Worm (Caenorhabditis elegans): Measurements from ENCODE around the gene srh-8.

The srh-8 gene

ce11 chrV:4029627-4030026 is 24.3 kb downstream of the srh-8 start:
- TF ChIP-seq med-1 (GFP tag; optimal IDR thresholded peaks at IDR 0.05; ENCODE audit: insufficient read depth) (peak; percentile 16), cog-1 (tag; optimal IDR thresholded peaks at IDR 0.05) (no peak), T22C8.4 (GFP tag; IDR thresholded peaks at IDR 0.05) (no peak), ref-1 (GFP tag; conservative IDR thresholded peaks at IDR 0.05) (0 out of 2 replicates have a peak, but pooled peaks have one; percentile 4), tab-1 (GFP tag; IDR thresholded peaks at IDR 0.05) (no peak), flt-1 (GFP tag; IDR thresholded peaks at IDR 0.05) (no peak), ztf-29 (GFP tag; IDR thresholded peaks at IDR 0.05) (no peak), klf-2 (GFP tag; conservative IDR thresholded peaks at IDR 0.05) (0 out of 2 replicates have a peak, but pooled peaks have one; percentile 48)

DNA sequence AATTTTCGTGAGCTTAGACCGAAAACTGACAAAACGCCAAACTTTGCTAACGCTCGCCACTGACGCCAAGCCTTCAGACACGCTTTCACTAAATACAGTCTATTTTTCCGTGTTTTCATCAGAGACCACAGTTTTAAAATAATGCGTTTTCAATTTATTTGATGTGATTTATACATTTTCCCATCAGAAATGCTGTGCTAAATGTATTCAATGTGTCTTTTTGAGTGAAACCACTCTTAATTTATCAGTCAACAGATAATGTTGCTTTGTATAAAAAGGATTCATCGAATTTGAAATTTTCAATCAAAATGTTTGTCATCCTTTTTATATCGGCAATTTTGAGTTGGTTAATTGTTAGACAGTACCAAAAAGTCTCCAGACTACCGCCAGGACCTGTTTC is 26.0 kb downstream of the srh-8 start, which contains the start of gene cyp-35A4:
TSS of gene cyp-35A4 (plus strand) at position 301 of the 400 bp plus-strand sequence.
- TF ChIP-seq T22C8.4 (GFP tag; IDR thresholded peaks at IDR 0.05): no peak
- TF ChIP-seq cog-1 (tag; optimal IDR thresholded peaks at IDR 0.05): no peak
- no peak for TF ChIP-seq flt-1 (GFP tag; IDR thresholded peaks at IDR 0.05)
- TF ChIP-seq ref-1 (GFP tag; conservative IDR thresholded peaks at IDR 0.05): no peak
- TF ChIP-seq ztf-29 (GFP tag; IDR thresholded peaks at IDR 0.05): no peak
- no peak for TF ChIP-seq klf-2 (GFP tag; conservative IDR thresholded peaks at IDR 0.05)
- TF ChIP-seq med-1 (GFP tag; optimal IDR thresholded peaks at IDR 0.05; ENCODE audit: insufficient read depth): no peak
- no peak for TF ChIP-seq ztf-23 (GFP tag; IDR thresholded peaks at IDR 0.05)
- TF ChIP-seq tab-1 (GFP tag; IDR thresholded peaks at IDR 0.05): no peak

- TF ChIP-seq ref-1 (GFP tag; conservative IDR thresholded peaks at IDR 0.05) (no peak), T22C8.4 (GFP tag; IDR thresholded peaks at IDR 0.05) (no peak), cog-1 (tag; optimal IDR thresholded peaks at IDR 0.05) (no peak), ztf-23 (GFP tag; IDR thresholded peaks at IDR 0.05) (no peak), klf-2 (GFP tag; conservative IDR thresholded peaks at IDR 0.05) (no peak), ztf-29 (GFP tag; IDR thresholded peaks at IDR 0.05) (no peak), tab-1 (GFP tag; IDR thresholded peaks at IDR 0.05) (no peak), med-1 (GFP tag; optimal IDR thresholded peaks at IDR 0.05; ENCODE audit: insufficient read depth) (no peak), flt-1 (GFP tag; IDR thresholded peaks at IDR 0.05) (no peak)
Measured at ce11 chrV:4034303-4034702, 29.0 kb downstream of the srh-8 start, which contains the start of gene C49G7.7. C49G7.7 (plus strand) TSS chrV:4034476.

DNA sequence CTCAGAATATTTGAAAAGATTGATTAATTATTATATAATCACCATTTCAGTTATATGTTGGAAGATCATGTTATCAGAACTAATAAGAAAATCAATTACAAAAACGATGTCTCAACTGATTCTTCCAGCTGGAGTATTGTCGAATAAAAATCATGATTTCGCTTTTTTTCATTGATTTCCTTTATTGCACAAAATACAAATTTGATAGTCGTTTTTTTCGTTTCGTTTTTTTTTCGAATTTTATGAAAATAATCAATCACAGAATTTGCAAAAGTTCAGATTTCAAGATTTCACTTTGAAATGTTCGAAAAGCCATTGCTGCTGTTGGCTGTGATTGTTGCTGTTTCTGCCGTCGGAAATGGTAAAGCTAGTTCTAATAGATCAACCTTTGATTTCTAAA is 30.5 kb downstream of the srh-8 start, which contains the start of gene C49G7.13:
TSS of gene C49G7.13 (plus strand) at position 301 of the 400 bp plus-strand sequence.
- TF ChIP-seq klf-2 (GFP tag; conservative IDR thresholded peaks at IDR 0.05) (no peak), med-1 (GFP tag; optimal IDR thresholded peaks at IDR 0.05; ENCODE audit: insufficient read depth) (no peak), ref-1 (GFP tag; conservative IDR thresholded peaks at IDR 0.05) (no peak), cog-1 (tag; optimal IDR thresholded peaks at IDR 0.05) (no peak), ztf-29 (GFP tag; IDR thresholded peaks at IDR 0.05) (no peak)

- no peak for TF ChIP-seq cog-1 (tag; optimal IDR thresholded peaks at IDR 0.05)
- TF ChIP-seq tab-1 (GFP tag; IDR thresholded peaks at IDR 0.05): no peak
- TF ChIP-seq med-1 (GFP tag; optimal IDR thresholded peaks at IDR 0.05; ENCODE audit: insufficient read depth): no peak
- no peak for TF ChIP-seq T22C8.4 (GFP tag; IDR thresholded peaks at IDR 0.05)
Measured at ce11 chrV:4038110-4038509, 32.8 kb downstream of the srh-8 start, which contains the start of gene C49G7.12. C49G7.12 (plus strand) TSS chrV:4038410.

ce11 chrV:4038557-4038956 is 33.2 kb downstream of the srh-8 start:
- no peak for TF ChIP-seq klf-2 (GFP tag; conservative IDR thresholded peaks at IDR 0.05)

DNA sequence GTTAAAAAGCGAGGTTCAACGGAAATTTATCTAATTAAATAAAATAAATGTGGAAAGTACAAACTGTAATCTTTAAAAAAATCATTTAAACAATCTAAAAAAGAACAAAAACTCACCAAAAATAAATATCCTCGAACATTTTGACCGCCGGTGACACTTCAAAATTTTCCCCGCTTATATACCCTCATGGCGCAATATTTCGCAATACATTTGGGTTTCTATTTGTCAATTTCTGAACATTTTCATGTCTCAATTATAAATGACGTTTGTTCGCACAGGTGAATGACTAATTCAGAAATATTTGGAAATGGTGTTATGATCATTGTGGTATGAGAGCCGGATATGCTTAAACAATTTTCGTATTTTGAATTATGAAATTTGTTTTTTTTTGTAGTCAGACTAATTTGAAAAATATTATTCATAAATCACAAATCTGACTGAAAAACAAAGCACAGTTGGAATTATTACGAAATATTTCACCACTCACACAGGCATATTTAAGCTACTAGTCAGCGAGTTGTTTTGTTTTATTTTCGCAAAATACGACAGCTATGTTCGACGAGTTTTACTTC is 36.6 kb downstream of the srh-8 start, which contains the start of the genes C49G7.10 and irg-2:
TSS of gene C49G7.10 (minus strand) at position 169 of the 572 bp plus-strand sequence.
TSS of gene irg-2 (plus strand) at position 329 of the 572 bp plus-strand sequence.
- TF ChIP-seq cog-1 (tag; optimal IDR thresholded peaks at IDR 0.05): no peak
- no peak for TF ChIP-seq med-1 (GFP tag; optimal IDR thresholded peaks at IDR 0.05; ENCODE audit: insufficient read depth)

- no peak for TF ChIP-seq ztf-23 (GFP tag; IDR thresholded peaks at IDR 0.05)
- TF ChIP-seq cog-1 (tag; optimal IDR thresholded peaks at IDR 0.05): no peak
- TF ChIP-seq T22C8.4 (GFP tag; IDR thresholded peaks at IDR 0.05): no peak
- no peak for TF ChIP-seq med-1 (GFP tag; optimal IDR thresholded peaks at IDR 0.05; ENCODE audit: insufficient read depth)
- no peak for TF ChIP-seq klf-2 (GFP tag; conservative IDR thresholded peaks at IDR 0.05)
- no peak for TF ChIP-seq ztf-29 (GFP tag; IDR thresholded peaks at IDR 0.05)
- no peak for TF ChIP-seq tab-1 (GFP tag; IDR thresholded peaks at IDR 0.05)
- TF ChIP-seq flt-1 (GFP tag; IDR thresholded peaks at IDR 0.05): no peak
- no peak for TF ChIP-seq ref-1 (GFP tag; conservative IDR thresholded peaks at IDR 0.05)
Measured at ce11 chrV:4043632-4044031, 38.3 kb downstream of the srh-8 start, which contains the start of gene phat-3. phat-3 (plus strand) TSS chrV:4043932.

DNA sequence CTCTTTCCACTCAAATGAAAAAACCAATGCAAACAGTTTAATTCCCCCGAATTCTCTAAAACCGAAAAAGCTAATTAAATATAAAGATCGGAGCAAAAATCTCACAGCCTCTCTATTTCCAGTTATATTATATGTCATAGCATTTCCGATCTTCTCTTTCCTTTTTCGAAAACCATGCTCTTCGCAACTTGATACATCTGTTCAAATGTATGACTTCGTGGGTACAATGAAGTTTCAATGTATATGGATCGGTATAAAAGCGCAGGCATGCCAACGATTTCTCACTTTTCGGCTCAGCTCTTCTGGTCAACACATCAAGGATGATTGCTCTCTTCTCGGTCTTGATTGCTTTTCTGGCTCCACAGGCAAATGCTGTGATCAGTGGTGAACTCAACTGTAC is 40.8 kb downstream of the srh-8 start, which contains the start of gene phat-7:
TSS of gene phat-7 (plus strand) at position 301 of the 400 bp plus-strand sequence.
- TF ChIP-seq ztf-29 (GFP tag; IDR thresholded peaks at IDR 0.05) (no peak), cog-1 (tag; optimal IDR thresholded peaks at IDR 0.05) (no peak), med-1 (GFP tag; optimal IDR thresholded peaks at IDR 0.05; ENCODE audit: insufficient read depth) (no peak), flt-1 (GFP tag; IDR thresholded peaks at IDR 0.05) (no peak), klf-2 (GFP tag; conservative IDR thresholded peaks at IDR 0.05) (no peak), tab-1 (GFP tag; IDR thresholded peaks at IDR 0.05) (no peak), T22C8.4 (GFP tag; IDR thresholded peaks at IDR 0.05) (no peak), ztf-23 (GFP tag; IDR thresholded peaks at IDR 0.05) (no peak), ref-1 (GFP tag; conservative IDR thresholded peaks at IDR 0.05) (no peak)

ce11 chrV:4047541-4047940 is 42.2 kb downstream of the srh-8 start, which contains the start of gene srh-169:
srh-169 (plus strand) TSS chrV:4047841.
- TF ChIP-seq T22C8.4 (GFP tag; IDR thresholded peaks at IDR 0.05) (no peak), tab-1 (GFP tag; IDR thresholded peaks at IDR 0.05) (no peak), flt-1 (GFP tag; IDR thresholded peaks at IDR 0.05) (no peak), klf-2 (GFP tag; conservative IDR thresholded peaks at IDR 0.05) (no peak), med-1 (GFP tag; optimal IDR thresholded peaks at IDR 0.05; ENCODE audit: insufficient read depth) (no peak), ref-1 (GFP tag; conservative IDR thresholded peaks at IDR 0.05) (no peak), ztf-23 (GFP tag; IDR thresholded peaks at IDR 0.05) (no peak), cog-1 (tag; optimal IDR thresholded peaks at IDR 0.05) (no peak), ztf-29 (GFP tag; IDR thresholded peaks at IDR 0.05) (no peak)
